Fruit fly (Drosophila melanogaster) whole organism, embryonic: ENCODE measurements around the gene fig.

Experiments
- Adf1 ChIP-seq: fragments of 200-800 bp; sonication (Bioruptor generic); IDR thresholded peaks from 2 replicates; pipeline ENCODE4 v1.3.6; 2022; ENCODE audit warnings: missing biosample characterization, missing genetic modification characterization
- Bdp1 ChIP-seq: fragments of 200-800 bp; sonication (Bioruptor generic); optimal IDR thresholded peaks from 3 replicates; lab custom pipeline; 2016; ENCODE audit warnings: missing biosample characterization, missing genetic modification characterization
- Bteb2 ChIP-seq: fragments of 200-800 bp; sonication (Bioruptor generic); optimal IDR thresholded peaks from 2 replicates; lab custom pipeline; 2016; ENCODE audit warnings: missing biosample characterization, missing genetic modification characterization
- CG10274 ChIP-seq: fragments of 200-800 bp; sonication (Bioruptor generic); optimal IDR thresholded peaks from 3 replicates; lab custom pipeline; 2017; ENCODE audit warnings: missing biosample characterization, mild to moderate bottlenecking, missing genetic modification characterization
- CG11696 ChIP-seq: fragments of 200-800 bp; sonication (Bioruptor generic); IDR thresholded peaks from 2 replicates; pipeline ENCODE4 v1.3.6; 2022; ENCODE audit warnings: missing biosample characterization, missing genetic modification characterization
- CG11723 ChIP-seq: fragments of 200-800 bp; sonication (Bioruptor generic); optimal IDR thresholded peaks from 2 replicates; lab custom pipeline; 2017; ENCODE audit warnings: missing biosample characterization, mild to moderate bottlenecking, missing genetic modification characterization
- CG12769 ChIP-seq: fragments of 200-800 bp; sonication (Bioruptor generic); optimal IDR thresholded peaks from 2 replicates; lab custom pipeline; 2019; ENCODE audit warnings: missing biosample characterization, mild to moderate bottlenecking, missing genetic modification characterization, moderate library complexity
- CG14860 ChIP-seq: fragments of 200-800 bp; sonication (Bioruptor generic); IDR thresholded peaks from 3 replicates; pipeline ENCODE4 v1.3.6; 2022; ENCODE audit warnings: missing biosample characterization, missing genetic modification characterization; ENCODE audit not compliant: partially characterized antibody
- CG1529 ChIP-seq: fragments of 200-800 bp; sonication (Bioruptor generic); optimal IDR thresholded peaks from 3 replicates; lab custom pipeline; 2018; ENCODE audit warnings: missing biosample characterization, missing genetic modification characterization
- CG1602 ChIP-seq: fragments of 200-800 bp; sonication (Bioruptor generic); optimal IDR thresholded peaks from 3 replicates; lab custom pipeline; 2016; ENCODE audit warnings: missing biosample characterization, missing genetic modification characterization
- CG17385 ChIP-seq: fragments of 200-800 bp; sonication (Bioruptor generic); optimal IDR thresholded peaks from 3 replicates; lab custom pipeline; 2018; ENCODE audit warnings: missing biosample characterization, mild to moderate bottlenecking, missing genetic modification characterization
- CG18599 ChIP-seq: fragments of 200-800 bp; sonication (Bioruptor generic); optimal IDR thresholded peaks from 3 replicates; lab custom pipeline; 2017; ENCODE audit warnings: missing biosample characterization, missing genetic modification characterization, mild to moderate bottlenecking, moderate library complexity, missing genetic modification reagents
- CG2678 ChIP-seq: fragments of 200-800 bp; sonication (Bioruptor generic); optimal IDR thresholded peaks from 3 replicates; lab custom pipeline; 2019; ENCODE audit warnings: missing biosample characterization, mild to moderate bottlenecking, missing genetic modification characterization, moderate library complexity
- CG31388 ChIP-seq: fragments of 200-800 bp; sonication (Bioruptor generic); optimal IDR thresholded peaks from 2 replicates; lab custom pipeline; 2016; ENCODE audit warnings: missing biosample characterization, missing genetic modification characterization
- CG4617 ChIP-seq: fragments of 200-800 bp; sonication (Bioruptor generic); optimal IDR thresholded peaks from 3 replicates; lab custom pipeline; 2016; ENCODE audit warnings: missing biosample characterization, missing genetic modification characterization, borderline replicate concordance
- CG6683 ChIP-seq: fragments of 200-800 bp; sonication (Bioruptor generic); optimal IDR thresholded peaks from 2 replicates; lab custom pipeline; 2017; ENCODE audit warnings: missing biosample characterization, mild to moderate bottlenecking, missing genetic modification characterization, missing genetic modification reagents
- CG6765 ChIP-seq: fragments of 200-800 bp; sonication (Bioruptor generic); optimal IDR thresholded peaks from 3 replicates; lab custom pipeline; 2017; ENCODE audit warnings: missing biosample characterization, mild to moderate bottlenecking, missing genetic modification characterization
- CG7372 ChIP-seq: fragments of 200-800 bp; sonication (Bioruptor generic); IDR thresholded peaks from 2 replicates; pipeline ENCODE4 v1.3.6; 2022; ENCODE audit warnings: missing biosample characterization, missing genetic modification characterization
- CG8281 ChIP-seq: fragments of 200-800 bp; sonication (Bioruptor generic); optimal IDR thresholded peaks from 2 replicates; lab custom pipeline; 2018; ENCODE audit warnings: missing biosample characterization, mild to moderate bottlenecking, missing genetic modification characterization, moderate library complexity
- CG8478 ChIP-seq: fragments of >200 bp; optimal IDR thresholded peaks from 2 replicates; lab custom pipeline; 2018
- CTCF ChIP-seq: fragments of 200-800 bp; sonication (Bioruptor generic); optimal IDR thresholded peaks from 2 replicates; lab custom pipeline; 2017; ENCODE audit warnings: missing biosample characterization, mild to moderate bottlenecking, missing genetic modification characterization, moderate library complexity
- D19B ChIP-seq: fragments of 200-800 bp; sonication (Bioruptor generic); optimal IDR thresholded peaks from 2 replicates; lab custom pipeline; 2017; ENCODE audit warnings: missing biosample characterization, mild to moderate bottlenecking, missing genetic modification characterization
- Dek ChIP-seq: fragments of 200-800 bp; sonication (Bioruptor generic); optimal IDR thresholded peaks from 3 replicates; lab custom pipeline; 2019; ENCODE audit warnings: missing biosample characterization, mild to moderate bottlenecking, missing genetic modification characterization, moderate library complexity
- GATAe ChIP-seq: fragments of 200-800 bp; sonication (Bioruptor generic); conservative IDR thresholded peaks from 2 replicates; pipeline ENCODE4 v1.3.6; 2022; ENCODE audit warnings: missing biosample characterization, missing genetic modification characterization
- HLHmδ ChIP-seq: fragments of 200-800 bp; sonication (Bioruptor generic); optimal IDR thresholded peaks from 2 replicates; lab custom pipeline; 2018; ENCODE audit warnings: missing biosample characterization, mild to moderate bottlenecking, missing genetic modification characterization, moderate library complexity
- Hand ChIP-seq: fragments of 200-800 bp; sonication (Bioruptor generic); optimal IDR thresholded peaks from 2 replicates; lab custom pipeline; 2017; ENCODE audit warnings: mild to moderate bottlenecking, missing biosample characterization, missing genetic modification reagents, missing genetic modification characterization
- Hr3 ChIP-seq: fragments of 200-800 bp; sonication (Bioruptor generic); optimal IDR thresholded peaks from 3 replicates; lab custom pipeline; 2016; ENCODE audit warnings: missing biosample characterization, missing genetic modification characterization
- Lhr ChIP-seq: fragments of 200-800 bp; sonication (Bioruptor generic); optimal IDR thresholded peaks from 3 replicates; lab custom pipeline; 2017; ENCODE audit warnings: mild to moderate bottlenecking, missing biosample characterization, missing genetic modification reagents, missing genetic modification characterization
- Med ChIP-seq: fragments of 200-800 bp; sonication (Bioruptor generic); peaks from one replicate; lab custom pipeline; 2016; ENCODE audit warnings: missing biosample characterization, missing genetic modification characterization, mild to moderate bottlenecking, inconsistent platforms, moderate library complexity
- Oaz ChIP-seq: fragments of 200-800 bp; sonication (Bioruptor generic); IDR thresholded peaks from 2 replicates; pipeline ENCODE4 v1.3.6; 2022; ENCODE audit warnings: missing biosample characterization, missing genetic modification characterization
- Scr ChIP-seq: fragments of 200-800 bp; sonication (Bioruptor generic); IDR thresholded peaks from 2 replicates; pipeline ENCODE4 v1.3.6; 2022; ENCODE audit warnings: missing biosample characterization, missing genetic modification characterization; ENCODE audit not compliant: partially characterized antibody
- Ssrp ChIP-seq: fragments of 200-800 bp; sonication (Bioruptor generic); optimal IDR thresholded peaks from 2 replicates; lab custom pipeline; 2018; ENCODE audit warnings: missing biosample characterization, mild to moderate bottlenecking, missing genetic modification characterization, moderate library complexity
- cad ChIP-seq: fragments of >200 bp; optimal IDR thresholded peaks from 2 replicates; lab custom pipeline; 2017; ENCODE audit warnings: missing biosample characterization, missing genetic modification characterization
- cas ChIP-seq: fragments of 200-800 bp; sonication (Bioruptor generic); IDR thresholded peaks from 2 replicates; pipeline ENCODE4 v1.3.6; 2022; ENCODE audit warnings: missing biosample characterization, missing genetic modification characterization
- ci ChIP-seq: fragments of 200-800 bp; sonication (Bioruptor generic); IDR thresholded peaks from 3 replicates; pipeline ENCODE4 v1.3.6; 2022; ENCODE audit warnings: missing biosample characterization, missing genetic modification characterization
- crol ChIP-seq: fragments of 200-800 bp; sonication (Bioruptor generic); IDR thresholded peaks from 2 replicates; pipeline ENCODE4 v1.3.6; 2022; ENCODE audit warnings: missing biosample characterization, missing genetic modification characterization
- cwo ChIP-seq: fragments of 200-800 bp; sonication (Bioruptor generic); optimal IDR thresholded peaks from 3 replicates; lab custom pipeline; 2017; ENCODE audit warnings: missing biosample characterization, missing genetic modification characterization, mild to moderate bottlenecking, moderate library complexity, missing genetic modification reagents
- da ChIP-seq: fragments of 200-800 bp; sonication (Bioruptor generic); optimal IDR thresholded peaks from 2 replicates; lab custom pipeline; 2016; ENCODE audit warnings: missing biosample characterization, missing genetic modification characterization
- en ChIP-seq: fragments of 200-800 bp; sonication (Bioruptor generic); optimal IDR thresholded peaks from 2 replicates; lab custom pipeline; 2016; ENCODE audit warnings: missing biosample characterization, missing genetic modification characterization
- fd96Cb ChIP-seq: fragments of 200-800 bp; sonication (Bioruptor generic); optimal IDR thresholded peaks from 2 replicates; lab custom pipeline; 2018; ENCODE audit warnings: missing biosample characterization, mild to moderate bottlenecking, missing genetic modification characterization, moderate library complexity
- ftz-f1 ChIP-seq: fragments of 200-800 bp; sonication (Bioruptor generic); optimal IDR thresholded peaks from 2 replicates; lab custom pipeline; 2016; ENCODE audit warnings: missing biosample characterization, missing genetic modification characterization
- grn ChIP-seq: fragments of 200-800 bp; sonication (Bioruptor generic); optimal IDR thresholded peaks from 3 replicates; lab custom pipeline; 2017; ENCODE audit warnings: missing biosample characterization, missing genetic modification characterization
- h ChIP-seq: fragments of >200 bp; optimal IDR thresholded peaks from 2 replicates; lab custom pipeline; 2017
- ham ChIP-seq: fragments of 200-800 bp; sonication (Bioruptor generic); IDR thresholded peaks from 2 replicates; pipeline ENCODE4 v1.3.6; 2022; ENCODE audit warnings: missing biosample characterization, missing genetic modification characterization
- jigr1 ChIP-seq: fragments of 200-800 bp; sonication (Bioruptor generic); IDR thresholded peaks from 3 replicates; pipeline ENCODE4 v1.3.6; 2022; ENCODE audit warnings: missing biosample characterization, missing genetic modification characterization
- kay ChIP-seq: fragments of 200-800 bp; sonication (Bioruptor generic); optimal IDR thresholded peaks from 2 replicates; lab custom pipeline; 2016; ENCODE audit warnings: missing biosample characterization, missing genetic modification characterization
- lab ChIP-seq: fragments of 200-800 bp; sonication (Bioruptor generic); optimal IDR thresholded peaks from 3 replicates; lab custom pipeline; 2017; ENCODE audit warnings: missing biosample characterization, missing genetic modification characterization, mild to moderate bottlenecking, moderate library complexity, missing genetic modification reagents
- nerfin-1 ChIP-seq: fragments of 200-800 bp; sonication (Bioruptor generic); optimal IDR thresholded peaks from 3 replicates; lab custom pipeline; 2019; ENCODE audit warnings: missing biosample characterization, mild to moderate bottlenecking, missing genetic modification characterization, moderate library complexity
- odd ChIP-seq: fragments of 200-800 bp; sonication (Bioruptor generic); optimal IDR thresholded peaks from 2 replicates; lab custom pipeline; 2017; ENCODE audit warnings: missing biosample characterization, mild to moderate bottlenecking, missing genetic modification characterization
- pzg ChIP-seq: fragments of 200-800 bp; sonication (Bioruptor generic); optimal IDR thresholded peaks from 3 replicates; lab custom pipeline; 2018; ENCODE audit warnings: missing biosample characterization, mild to moderate bottlenecking, missing genetic modification characterization, moderate library complexity
- sug ChIP-seq: fragments of 200-800 bp; optimal IDR thresholded peaks from 2 replicates; lab custom pipeline; 2019; ENCODE audit warnings: missing biosample characterization, mild to moderate bottlenecking, missing genetic modification characterization, moderate library complexity
- zen2 ChIP-seq: fragments of 200-800 bp; sonication (Bioruptor generic); IDR thresholded peaks from 3 replicates; pipeline ENCODE4 v1.3.6; 2022; ENCODE audit warnings: missing biosample characterization, missing genetic modification characterization; ENCODE audit not compliant: partially characterized antibody
- zfh2 ChIP-seq: fragments of 200-800 bp; sonication (Bioruptor generic); optimal IDR thresholded peaks from 2 replicates; lab custom pipeline; 2016; ENCODE audit warnings: missing biosample characterization, missing genetic modification characterization

The fig gene

DNA sequence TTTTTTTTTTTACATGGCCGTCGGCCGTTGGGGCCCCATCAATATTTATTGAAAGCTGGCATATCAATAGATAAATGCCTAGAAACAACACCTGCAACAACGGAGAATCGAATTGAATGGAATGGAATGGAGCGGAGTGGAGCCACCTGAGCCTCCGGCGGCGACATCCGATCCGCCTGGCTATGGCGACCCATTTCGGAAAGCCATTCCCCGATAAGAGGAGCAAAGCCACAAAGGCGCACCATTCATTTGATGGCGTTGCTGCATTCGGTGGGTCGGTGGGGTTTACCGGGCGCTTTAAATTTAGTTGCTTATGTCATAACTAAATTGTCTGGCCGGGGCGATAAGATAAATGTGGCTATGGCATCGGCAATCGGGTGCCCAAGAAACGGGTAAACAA lies 1.6 kb upstream of the fig start (continued):
- TF ChIP-seq CG4617 (GFP tag; lab: Kevin White, UChicago) = no peak
- no peak for TF ChIP-seq zfh2 (GFP tag; lab: Kevin White, UChicago)
- TF ChIP-seq en (GFP tag; lab: Kevin White, UChicago) = no peak
- TF ChIP-seq CG1529 (GFP tag; lab: Kevin White, UChicago) = no peak
- TF ChIP-seq Lhr (GFP tag; lab: Kevin White, UChicago) = no peak
- TF ChIP-seq CG8281 (tag; lab: Kevin White, UChicago) = peak; percentile 72
- TF ChIP-seq CG14860 = no peak
- no peak; the same call in 2 of the 3 replicates for TF ChIP-seq zen2 (GFP tag; lab: Robert Waterston, UW)
- no peak for TF ChIP-seq Bdp1 (GFP tag; lab: Kevin White, UChicago)
- no peak for TF ChIP-seq jigr1 (GFP tag; lab: Robert Waterston, UW)
- TF ChIP-seq CG31388 (GFP tag; lab: Kevin White, UChicago) = no peak
- no peak for TF ChIP-seq da (GFP tag; lab: Kevin White, UChicago)
- TF ChIP-seq cas = no peak
- peak; percentile 58 for TF ChIP-seq grn (GFP tag; lab: Kevin White, UChicago)
- no peak for TF ChIP-seq Ssrp (tag; lab: Kevin White, UChicago)
- no peak for TF ChIP-seq nerfin-1
- no peak for TF ChIP-seq Oaz (GFP tag; lab: Robert Waterston, UW)
- TF ChIP-seq CG1602 (GFP tag; lab: Kevin White, UChicago) = no peak
- TF ChIP-seq CG10274 (GFP tag; lab: Kevin White, UChicago) = no peak
- no peak for TF ChIP-seq Dek
- TF ChIP-seq Hand (GFP tag; lab: Kevin White, UChicago) = no peak
- TF ChIP-seq Scr = no peak
- no peak for TF ChIP-seq CG7372
- TF ChIP-seq odd (GFP tag; lab: Kevin White, UChicago) = peak; percentile 9
- TF ChIP-seq GATAe (GFP tag; lab: Robert Waterston, UW) = peak; percentile 20
- peak; percentile 80 for TF ChIP-seq CG12769 (tag; lab: Kevin White, UChicago)
- TF ChIP-seq cad (GFP tag; lab: Kevin White, UChicago) = no peak
- no peak for TF ChIP-seq CG8478 (lab: Kevin White, UChicago)
- peak; percentile 47 for TF ChIP-seq ftz-f1 (GFP tag; lab: Kevin White, UChicago)
- 0 out of 3 replicates have a peak, but pooled peaks have one; percentile 40 for TF ChIP-seq ci
- TF ChIP-seq, all 482 proteins: peak for 27

DNA sequence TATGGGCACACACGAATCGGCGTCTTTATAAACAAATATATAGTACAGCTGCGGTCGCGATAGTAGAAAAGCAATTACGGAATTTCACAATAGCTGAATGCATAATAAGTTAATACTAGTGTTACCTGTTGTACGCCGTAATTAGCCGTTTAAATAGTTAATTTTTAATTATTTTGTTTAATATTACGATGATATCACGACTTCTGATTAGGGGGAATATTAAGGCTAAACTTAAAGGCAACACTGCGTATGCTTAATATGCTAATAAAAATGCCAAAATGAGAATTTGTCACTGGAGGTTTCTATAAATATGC lies 1.3 kb downstream of the fig start:
- peak; percentile 20 for TF ChIP-seq sug (tag; lab: Kevin White, UChicago)
- peak; percentile 44 for TF ChIP-seq lab
- no peak for TF ChIP-seq h (lab: Kevin White, UChicago)
- no peak for TF ChIP-seq Adf1 (GFP tag; lab: Robert Waterston, UW)
- TF ChIP-seq CG7372 = no peak
- no peak for TF ChIP-seq crol
- TF ChIP-seq CG17385 (GFP tag; lab: Kevin White, UChicago) = no peak
- TF ChIP-seq CG11723 (GFP tag; lab: Kevin White, UChicago) = no peak
- TF ChIP-seq CTCF (GFP tag; lab: Kevin White, UChicago) = no peak
- peak; percentile 71 for TF ChIP-seq Med (GFP tag; lab: Kevin White, UChicago)
- TF ChIP-seq Hr3 (GFP tag; lab: Kevin White, UChicago) = no peak
- TF ChIP-seq HLHmδ (GFP tag; lab: Kevin White, UChicago) = no peak
- peak; percentile 22 for TF ChIP-seq CG18599
- TF ChIP-seq Bteb2 (GFP tag; lab: Kevin White, UChicago) = no peak
- TF ChIP-seq fd96Cb (tag; lab: Kevin White, UChicago) = no peak
- no peak for TF ChIP-seq pzg (GFP tag; lab: Kevin White, UChicago)
- peak; percentile 31 for TF ChIP-seq cwo
- no peak for TF ChIP-seq CG6765 (GFP tag; lab: Kevin White, UChicago)
- TF ChIP-seq ham = no peak
- peak; percentile 27 for TF ChIP-seq CG2678 (tag; lab: Kevin White, UChicago)
- TF ChIP-seq CG11696 (GFP tag; lab: Robert Waterston, UW) = peak; percentile 31; the same call in 1 of the 2 replicates
- no peak for TF ChIP-seq grn (GFP tag; lab: Kevin White, UChicago)
- no peak for TF ChIP-seq CG6683
- TF ChIP-seq D19B (GFP tag; lab: Kevin White, UChicago) = peak; percentile 8
- peak; percentile 55 for TF ChIP-seq kay (GFP tag; lab: Kevin White, UChicago)
